Worm (Caenorhabditis elegans) whole organism, L2 larva: ENCODE results near the gene F08A7.1.

Source experiments
- C34F6.9 ChIP-seq: fragments of 150-350 bp; optimal IDR thresholded peaks from 2 replicates; lab custom pipeline; 2014; ENCODE audit warnings: missing biosample characterization, missing genetic modification characterization
- F13H6.1 ChIP-seq: sonication (generic microtip); optimal IDR thresholded peaks from 2 replicates; lab custom pipeline; 2016; ENCODE audit warnings: missing genetic modification characterization, missing compliant biosample characterization
- R02D3.7 ChIP-seq: fragments of 150-350 bp; optimal IDR thresholded peaks from 2 replicates; lab custom pipeline; 2014; ENCODE audit warnings: missing biosample characterization, missing genetic modification characterization
- aly-2 ChIP-seq: fragments of 150-350 bp; optimal IDR thresholded peaks from 2 replicates; lab custom pipeline; 2014; ENCODE audit warnings: missing biosample characterization, missing genetic modification characterization
- blmp-1 ChIP-seq: sonication (generic microtip); optimal IDR thresholded peaks from 2 replicates; lab custom pipeline; 2017; ENCODE audit warnings: missing genetic modification characterization, mild to moderate bottlenecking, missing compliant biosample characterization, antibody characterized with exemption, moderate library complexity; ENCODE audit not compliant: insufficient read depth
- ceh-16 ChIP-seq: fragments of 150-350 bp; optimal IDR thresholded peaks from 2 replicates; lab custom pipeline; 2014; ENCODE audit warnings: missing biosample characterization, missing genetic modification characterization
- crh-2 ChIP-seq: sonication (generic microtip); optimal IDR thresholded peaks from 2 replicates; lab custom pipeline; 2017; ENCODE audit warnings: missing biosample characterization, missing genetic modification characterization
- dmd-4 ChIP-seq: sonication (generic microtip); optimal IDR thresholded peaks from 2 replicates; lab custom pipeline; 2017; ENCODE audit warnings: missing biosample characterization, missing genetic modification characterization
- elt-1 ChIP-seq: fragments of 150-350 bp; optimal IDR thresholded peaks from 2 replicates; lab custom pipeline; 2014; ENCODE audit warnings: missing biosample characterization, missing genetic modification characterization
- elt-3 ChIP-seq: sonication (generic microtip); optimal IDR thresholded peaks from 2 replicates; lab custom pipeline; 2017; ENCODE audit warnings: missing biosample characterization, missing genetic modification characterization
- fos-1 ChIP-seq: fragments of 150-350 bp; optimal IDR thresholded peaks from 2 replicates; lab custom pipeline; 2014; ENCODE audit warnings: missing biosample characterization, missing genetic modification characterization
- gmeb-1 ChIP-seq: fragments of 150-350 bp; optimal IDR thresholded peaks from 2 replicates; lab custom pipeline; 2014; ENCODE audit warnings: missing biosample characterization, missing genetic modification characterization
- lin-11 ChIP-seq: fragments of 150-350 bp; sonication (generic microtip); optimal IDR thresholded peaks from 2 replicates; lab custom pipeline; 2014; ENCODE audit warnings: missing biosample characterization, missing genetic modification characterization, inconsistent platforms, mixed read lengths
- lin-13 ChIP-seq: fragments of 150-350 bp; optimal IDR thresholded peaks from 2 replicates; lab custom pipeline; 2014; ENCODE audit warnings: missing biosample characterization, missing genetic modification reagents, missing genetic modification characterization
- lsy-2 ChIP-seq, 2 experiments: fragments of 150-350 bp in 1 of 2; sonication (generic microtip) in 1 of 2; optimal IDR thresholded peaks; 2 replicates each; lab custom pipeline; 2014 to 2017; ENCODE audit warnings: missing biosample characterization in 2 of 2, missing genetic modification characterization in 2 of 2
- mab-5 ChIP-seq: fragments of 150-350 bp; optimal IDR thresholded peaks from 2 replicates; lab custom pipeline; 2014; ENCODE audit warnings: missing biosample characterization, missing genetic modification characterization
- mdl-1 ChIP-seq, 2 experiments: fragments of 150-350 bp in 1 of 2; sonication (generic microtip) in 1 of 2; optimal IDR thresholded peaks; 2 replicates each; lab custom pipeline; 2017; ENCODE audit warnings: missing biosample characterization in 2 of 2, missing genetic modification characterization in 2 of 2
- nhr-10 ChIP-seq: sonication (generic microtip); optimal IDR thresholded peaks from 2 replicates; lab custom pipeline; 2017; ENCODE audit warnings: missing biosample characterization, missing genetic modification characterization
- nhr-11 ChIP-seq: fragments of 150-350 bp; optimal IDR thresholded peaks from 2 replicates; lab custom pipeline; 2014; ENCODE audit warnings: missing biosample characterization, missing genetic modification characterization
- nhr-12 ChIP-seq: fragments of 150-350 bp; optimal IDR thresholded peaks from 2 replicates; lab custom pipeline; 2014; ENCODE audit warnings: missing biosample characterization, missing genetic modification characterization
- nhr-129 ChIP-seq: fragments of 150-350 bp; optimal IDR thresholded peaks from 2 replicates; lab custom pipeline; 2014; ENCODE audit warnings: missing biosample characterization, missing genetic modification characterization
- nhr-21 ChIP-seq: fragments of 150-350 bp; optimal IDR thresholded peaks from 2 replicates; lab custom pipeline; 2014; ENCODE audit warnings: missing biosample characterization, missing genetic modification characterization
- nhr-23 ChIP-seq: fragments of 150-350 bp; optimal IDR thresholded peaks from 2 replicates; lab custom pipeline; 2014; ENCODE audit warnings: missing biosample characterization, missing genetic modification reagents, missing genetic modification characterization
- nhr-25 ChIP-seq: fragments of 150-350 bp; sonication (generic microtip); optimal IDR thresholded peaks from 3 replicates; lab custom pipeline; 2014; ENCODE audit warnings: missing biosample characterization, missing genetic modification characterization
- nhr-6 ChIP-seq: fragments of 150-350 bp; optimal IDR thresholded peaks from 2 replicates; lab custom pipeline; 2014; ENCODE audit warnings: missing biosample characterization, missing genetic modification characterization
- nhr-77 ChIP-seq: fragments of 150-350 bp; optimal IDR thresholded peaks from 2 replicates; lab custom pipeline; 2014; ENCODE audit warnings: missing biosample characterization, missing genetic modification characterization
- sem-4 ChIP-seq: fragments of 150-350 bp; optimal IDR thresholded peaks from 2 replicates; lab custom pipeline; 2014; ENCODE audit warnings: missing biosample characterization, missing genetic modification reagents, missing genetic modification characterization
- skn-1 ChIP-seq: sonication (generic microtip); optimal IDR thresholded peaks from 2 replicates; lab custom pipeline; 2017; ENCODE audit warnings: missing biosample characterization, missing genetic modification characterization
- sma-3 ChIP-seq: sonication (generic microtip); optimal IDR thresholded peaks from 2 replicates; lab custom pipeline; 2016; ENCODE audit warnings: missing genetic modification reagents, missing genetic modification characterization, missing compliant biosample characterization
- snpc-4 ChIP-seq: fragments of 150-350 bp; optimal IDR thresholded peaks from 2 replicates; lab custom pipeline; 2014; ENCODE audit warnings: missing biosample characterization, missing genetic modification characterization
- unc-55 ChIP-seq: fragments of 150-350 bp; sonication (generic microtip); optimal IDR thresholded peaks from 3 replicates; lab custom pipeline; 2014; ENCODE audit warnings: missing biosample characterization, missing genetic modification reagents, missing genetic modification characterization
- ztf-1 ChIP-seq: fragments of 200-800 bp; sonication (Bioruptor generic); conservative IDR thresholded peaks from 2 replicates; pipeline ENCODE4 v1.3.6; 2022; ENCODE audit warnings: missing genetic modification characterization, missing compliant biosample characterization
- ztf-4 ChIP-seq: fragments of 150-350 bp; optimal IDR thresholded peaks from 2 replicates; lab custom pipeline; 2014; ENCODE audit warnings: missing biosample characterization, missing genetic modification characterization

Gene F08A7.1

ce11 chrIV:17453200-17453599 lies 12.8 kb downstream of the F08A7.1 start:
- TF ChIP-seq elt-1 (no peak), ceh-16 (tag; lab: Kevin White, UChicago) (no peak), snpc-4 (tag; lab: Kevin White, UChicago) (no peak), nhr-10 (tag; lab: Kevin White, UChicago) (no peak), lsy-2 (tag; optimal IDR thresholded peaks at IDR 0.05; lab: Kevin White, UChicago) (no peak), ztf-4 (tag; lab: Kevin White, UChicago) (no peak), sem-4 (tag; lab: Kevin White, UChicago) (no peak), lin-13 (GFP tag; lab: Kevin White, UChicago) (no peak), R02D3.7 (tag; lab: Kevin White, UChicago) (no peak), crh-2 (tag; lab: Kevin White, UChicago) (no peak), nhr-6 (tag; lab: Kevin White, UChicago) (no peak), ztf-1 (no peak), F13H6.1 (tag; lab: Kevin White, UChicago) (no peak), dmd-4 (tag; lab: Kevin White, UChicago) (no peak), fos-1 (no peak), nhr-21 (no peak), mab-5 (tag; lab: Kevin White, UChicago) (no peak), mdl-1 (tag; optimal IDR thresholded peaks at IDR 0.05; lab: Kevin White, UChicago) (no peak), blmp-1 (tag; lab: Kevin White, UChicago) (no peak), elt-3 (tag; lab: Kevin White, UChicago) (no peak)

ce11 chrIV:17453996-17454395 lies 13.6 kb downstream of the F08A7.1 start:
- no peak for TF ChIP-seq nhr-12 (tag; lab: Kevin White, UChicago)
- TF ChIP-seq skn-1 (tag; lab: Kevin White, UChicago): no peak
- no peak for TF ChIP-seq gmeb-1 (tag; lab: Kevin White, UChicago)
- TF ChIP-seq nhr-11 (tag; lab: Kevin White, UChicago): no peak
- no peak for TF ChIP-seq nhr-129 (tag; lab: Kevin White, UChicago)
- TF ChIP-seq, all 48 proteins: peak for 0

ce11 chrIV:17461222-17461707 lies 20.9 kb downstream of the F08A7.1 start, which contains the start of gene rif-1.1:
Gene rif-1.1, minus strand, starts transcription at chrIV:17461272.
- TF ChIP-seq nhr-129 (tag; lab: Kevin White, UChicago) (peak; percentile 49), C34F6.9 (peak; percentile 19), aly-2 (tag; lab: Kevin White, UChicago) (no peak), lsy-2 (tag; optimal IDR thresholded peaks at IDR 0.05; lab: Kevin White, UChicago) (peak in 1 of 2 experiments; percentile 86), ceh-16 (tag; lab: Kevin White, UChicago) (no peak), dmd-4 (tag; lab: Kevin White, UChicago) (no peak), unc-55 (GFP tag; lab: Kevin White, UChicago) (peak; percentile 72), skn-1 (tag; lab: Kevin White, UChicago) (no peak), ztf-4 (tag; lab: Kevin White, UChicago) (no peak), nhr-25 (tag; lab: Kevin White, UChicago) (no peak), sma-3 (GFP tag; lab: Kevin White, UChicago) (peak; percentile 2), lin-13 (GFP tag; lab: Kevin White, UChicago) (peak; percentile 23), gmeb-1 (tag; lab: Kevin White, UChicago) (peak; percentile 86), lin-11 (tag; lab: Kevin White, UChicago) (no peak)

DNA sequence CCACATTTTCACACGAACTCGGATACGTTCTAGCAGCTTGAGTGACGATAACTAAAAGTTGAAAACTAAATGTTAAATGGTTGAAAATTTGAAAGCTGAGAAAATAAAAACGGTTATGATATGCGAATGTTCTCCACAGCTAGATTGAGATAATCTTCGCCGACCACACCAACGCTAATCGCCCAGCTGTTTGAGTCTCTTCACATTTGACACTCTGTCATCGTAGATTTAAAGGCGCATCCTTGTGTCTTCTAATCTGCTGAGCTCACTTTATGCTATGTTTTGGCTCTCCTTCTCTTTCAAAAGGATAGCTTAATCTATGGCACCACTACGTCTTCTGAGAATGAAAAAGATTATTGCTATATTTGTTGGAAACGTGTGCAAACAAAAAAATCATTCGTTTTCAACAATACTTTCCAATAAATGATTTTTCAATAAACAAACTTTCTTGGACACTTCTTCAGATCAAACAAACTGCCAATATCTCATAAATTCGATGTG lies 22.8 kb downstream of the F08A7.1 start, which contains the start of gene F11E6.10:
Gene F11E6.10, minus strand, starts transcription at position 51 of the 501 bp plus-strand sequence.
- no peak for TF ChIP-seq dmd-4 (tag; lab: Kevin White, UChicago)
- no peak for TF ChIP-seq crh-2 (tag; lab: Kevin White, UChicago)
- TF ChIP-seq nhr-23 (tag; lab: Kevin White, UChicago): no peak
- TF ChIP-seq nhr-77 (tag; lab: Kevin White, UChicago): no peak
- no peak for TF ChIP-seq mab-5 (tag; lab: Kevin White, UChicago)
- TF ChIP-seq lin-13 (GFP tag; lab: Kevin White, UChicago): no peak

ce11 chrIV:17465886-17466285 lies 25.5 kb downstream of the F08A7.1 start, which contains the start of gene F11E6.6:
Gene F11E6.6, minus strand, starts transcription at chrIV:17465986.
- TF ChIP-seq dmd-4 (tag; lab: Kevin White, UChicago) (no peak), fos-1 (peak; percentile 48)
